Worm (Caenorhabditis elegans): ENCODE measurements around the gene nhr-42.

ce11 chrV:6971567-6971966 is 27.1 kb upstream of the nhr-42 start, which contains the start of gene srx-59:
- TF ChIP-seq sup-37 (GFP tag; optimal IDR thresholded peaks at IDR 0.05): no peak
- no peak for TF ChIP-seq nhr-76 (tag; optimal IDR thresholded peaks at IDR 0.05)
- no peak for TF ChIP-seq mdl-1 (tag; optimal IDR thresholded peaks at IDR 0.05)
- TF ChIP-seq C04F5.9 (tag; optimal IDR thresholded peaks at IDR 0.05): no peak
- TF ChIP-seq fkh-10 (GFP tag; optimal IDR thresholded peaks at IDR 0.05): no peak
- no peak for TF ChIP-seq mep-1 (tag; optimal IDR thresholded peaks at IDR 0.05)
- TF ChIP-seq F16B12.6 (tag; optimal IDR thresholded peaks at IDR 0.05): no peak
- TF ChIP-seq snpc-4 (tag; optimal IDR thresholded peaks at IDR 0.05): no peak
- TF ChIP-seq sox-4 (tag; optimal IDR thresholded peaks at IDR 0.05): no peak
